Fruit fly (Drosophila melanogaster) whole organism, embryonic: ENCODE measurements around the gene VhaM9.7-b.
A peak's percentile ranks its signal among the peaks of the same experiment; 100 is the strongest.

ENCODE experiments used
- Antp ChIP-seq: fragments of 200-800 bp; sonication (Bioruptor generic); optimal IDR thresholded peaks from 3 replicates; lab custom pipeline; 2016; ENCODE audit warnings: missing biosample characterization, missing genetic modification characterization
- BEAF-32 ChIP-seq: fragments of 200-800 bp; sonication (Bioruptor generic); optimal IDR thresholded peaks from 3 replicates; lab custom pipeline; 2017; ENCODE audit warnings: missing biosample characterization, missing genetic modification characterization, mild to moderate bottlenecking, moderate library complexity, missing genetic modification reagents
- CG1024 ChIP-seq: fragments of 200-800 bp; sonication (Bioruptor generic); IDR thresholded peaks from 2 replicates; pipeline ENCODE4 v1.3.6; 2022; ENCODE audit warnings: missing biosample characterization, missing genetic modification characterization
- CG11398 ChIP-seq: fragments of 200-800 bp; sonication (Bioruptor generic); optimal IDR thresholded peaks from 2 replicates; lab custom pipeline; 2016; ENCODE audit warnings: missing biosample characterization, missing genetic modification characterization
- CG12391 ChIP-seq: fragments of 200-800 bp; sonication (Bioruptor generic); optimal IDR thresholded peaks from 3 replicates; lab custom pipeline; 2018; ENCODE audit warnings: missing biosample characterization, mild to moderate bottlenecking, missing genetic modification characterization, moderate library complexity
- CG13424 ChIP-seq: fragments of 200-800 bp; sonication (Bioruptor generic); optimal IDR thresholded peaks from 2 replicates; lab custom pipeline; 2019; ENCODE audit warnings: missing biosample characterization, mild to moderate bottlenecking, missing genetic modification characterization, moderate library complexity
- CG1602 ChIP-seq: fragments of 200-800 bp; sonication (Bioruptor generic); optimal IDR thresholded peaks from 3 replicates; lab custom pipeline; 2016; ENCODE audit warnings: missing biosample characterization, missing genetic modification characterization
- CG1603 ChIP-seq: fragments of 200-800 bp; sonication (Bioruptor generic); optimal IDR thresholded peaks from 2 replicates; lab custom pipeline; 2019; ENCODE audit warnings: missing biosample characterization, mild to moderate bottlenecking, missing genetic modification characterization, moderate library complexity
- CG17359 ChIP-seq: fragments of 200-800 bp; sonication (Bioruptor generic); optimal IDR thresholded peaks from 3 replicates; lab custom pipeline; 2018; ENCODE audit warnings: missing biosample characterization, mild to moderate bottlenecking, missing genetic modification characterization, moderate library complexity
- CG1832 ChIP-seq: fragments of 200-800 bp; sonication (Bioruptor generic); optimal IDR thresholded peaks from 2 replicates; lab custom pipeline; 2017; ENCODE audit warnings: missing biosample characterization, mild to moderate bottlenecking, missing genetic modification characterization, inconsistent platforms
- CG18619 ChIP-seq: fragments of 200-800 bp; sonication (Bioruptor generic); optimal IDR thresholded peaks from 3 replicates; lab custom pipeline; 2017; ENCODE audit warnings: missing biosample characterization, mild to moderate bottlenecking, missing genetic modification characterization
- CG30431 ChIP-seq: fragments of 200-800 bp; sonication (Bioruptor generic); optimal IDR thresholded peaks from 2 replicates; lab custom pipeline; 2017; ENCODE audit warnings: missing biosample characterization, missing genetic modification characterization
- CG34376 ChIP-seq: fragments of 200-800 bp; sonication (Bioruptor generic); optimal IDR thresholded peaks from 2 replicates; lab custom pipeline; 2018; ENCODE audit warnings: missing biosample characterization, mild to moderate bottlenecking, missing genetic modification characterization
- CG4820 ChIP-seq: fragments of 200-800 bp; sonication (Bioruptor generic); optimal IDR thresholded peaks from 3 replicates; lab custom pipeline; 2016; ENCODE audit warnings: missing biosample characterization, missing genetic modification characterization
- CG6254 ChIP-seq: fragments of 200-800 bp; sonication (Bioruptor generic); optimal IDR thresholded peaks from 3 replicates; lab custom pipeline; 2017; ENCODE audit warnings: mild to moderate bottlenecking, missing biosample characterization, missing genetic modification reagents, missing genetic modification characterization
- CG6813 ChIP-seq: fragments of 200-800 bp; sonication (Bioruptor generic); optimal IDR thresholded peaks from 2 replicates; lab custom pipeline; 2017; ENCODE audit warnings: missing biosample characterization, missing genetic modification characterization, mild to moderate bottlenecking, moderate library complexity, missing genetic modification reagents
- CG7963 ChIP-seq: fragments of 200-800 bp; sonication (Bioruptor generic); IDR thresholded peaks from 3 replicates; pipeline ENCODE4 v1.3.6; 2022; ENCODE audit warnings: missing biosample characterization, missing genetic modification characterization; ENCODE audit not compliant: partially characterized antibody
- CG8089 ChIP-seq: fragments of 200-800 bp; sonication (Bioruptor generic); optimal IDR thresholded peaks from 3 replicates; lab custom pipeline; 2016; ENCODE audit warnings: missing biosample characterization, missing genetic modification characterization
- CG9817 ChIP-seq: fragments of 200-800 bp; sonication (Bioruptor generic); optimal IDR thresholded peaks from 2 replicates; lab custom pipeline; 2018; ENCODE audit warnings: missing biosample characterization, mild to moderate bottlenecking, missing genetic modification characterization, moderate library complexity
- Dfd ChIP-seq, 2 experiments: fragments of >200 bp; optimal IDR thresholded peaks; 2 replicates each; lab custom pipeline; 2017; ENCODE audit warnings: missing biosample characterization in 2 of 2, missing genetic modification characterization in 2 of 2
- Fer1 ChIP-seq: fragments of 200-800 bp; sonication (Bioruptor generic); optimal IDR thresholded peaks from 2 replicates; lab custom pipeline; 2017; ENCODE audit warnings: missing biosample characterization, mild to moderate bottlenecking, missing genetic modification characterization
- HLH4C ChIP-seq: fragments of 200-800 bp; sonication (Bioruptor generic); IDR thresholded peaks from 3 replicates; pipeline ENCODE4 v1.3.6; 2022; ENCODE audit warnings: missing biosample characterization, missing genetic modification characterization; ENCODE audit not compliant: partially characterized antibody
- Hand ChIP-seq: fragments of 200-800 bp; sonication (Bioruptor generic); optimal IDR thresholded peaks from 2 replicates; lab custom pipeline; 2017; ENCODE audit warnings: mild to moderate bottlenecking, missing biosample characterization, missing genetic modification reagents, missing genetic modification characterization
- Hey ChIP-seq: fragments of 200-800 bp; sonication (Bioruptor generic); optimal IDR thresholded peaks from 3 replicates; lab custom pipeline; 2018; ENCODE audit warnings: missing biosample characterization, mild to moderate bottlenecking, missing genetic modification characterization
- Poxn ChIP-seq: fragments of 200-800 bp; sonication (Bioruptor generic); IDR thresholded peaks from 2 replicates; pipeline ENCODE4 v1.3.6; 2022; ENCODE audit warnings: missing biosample characterization, missing genetic modification characterization
- bcd ChIP-seq: fragments of 200-800 bp; sonication (Bioruptor generic); optimal IDR thresholded peaks from 2 replicates; lab custom pipeline; 2017; ENCODE audit warnings: missing biosample characterization, mild to moderate bottlenecking, missing genetic modification characterization
- caup ChIP-seq: fragments of 200-800 bp; sonication (Bioruptor generic); optimal IDR thresholded peaks from 3 replicates; lab custom pipeline; 2017; ENCODE audit warnings: missing biosample characterization, mild to moderate bottlenecking, missing genetic modification characterization, moderate library complexity; ENCODE audit not compliant: severe bottlenecking
- chinmo ChIP-seq: fragments of 200-800 bp; sonication (Bioruptor generic); IDR thresholded peaks from 4 replicates; pipeline ENCODE4 v1.3.6; 2022; ENCODE audit warnings: missing biosample characterization, missing genetic modification characterization; ENCODE audit not compliant: partially characterized antibody
- crp ChIP-seq, 2 experiments: fragments of 200-800 bp; sonication (Bioruptor generic); optimal IDR thresholded peaks; 2 replicates in 1 of 2; 3 replicates in 1 of 2; lab custom pipeline; 2017; ENCODE audit warnings: missing biosample characterization in 2 of 2, missing genetic modification characterization in 2 of 2, mild to moderate bottlenecking in 1 of 2, moderate library complexity in 1 of 2
- dmrt11E ChIP-seq: fragments of 200-800 bp; sonication (Bioruptor generic); optimal IDR thresholded peaks from 3 replicates; lab custom pipeline; 2018; ENCODE audit warnings: missing biosample characterization, mild to moderate bottlenecking, missing genetic modification characterization, moderate library complexity
- dpn ChIP-seq, 2 experiments: fragments of 200-800 bp; sonication (Bioruptor generic); optimal IDR thresholded peaks; 3 replicates each; lab custom pipeline; 2016; ENCODE audit warnings: missing biosample characterization in 2 of 2, missing genetic modification characterization in 2 of 2
- fd102C ChIP-seq: fragments of 200-800 bp; sonication (Bioruptor generic); optimal IDR thresholded peaks from 2 replicates; lab custom pipeline; 2018; ENCODE audit warnings: missing biosample characterization, mild to moderate bottlenecking, missing genetic modification characterization, moderate library complexity
- fd3F ChIP-seq: fragments of 200-800 bp; sonication (Bioruptor generic); optimal IDR thresholded peaks from 2 replicates; lab custom pipeline; 2018; ENCODE audit warnings: missing biosample characterization, mild to moderate bottlenecking, missing genetic modification characterization, moderate library complexity
- fd96Cb ChIP-seq: fragments of 200-800 bp; sonication (Bioruptor generic); optimal IDR thresholded peaks from 2 replicates; lab custom pipeline; 2018; ENCODE audit warnings: missing biosample characterization, mild to moderate bottlenecking, missing genetic modification characterization, moderate library complexity
- gfzf ChIP-seq: fragments of 200-800 bp; sonication (Bioruptor generic); optimal IDR thresholded peaks from 2 replicates; lab custom pipeline; 2016; ENCODE audit warnings: missing biosample characterization, mild to moderate bottlenecking, missing genetic modification characterization, moderate library complexity
- grn ChIP-seq: fragments of 200-800 bp; sonication (Bioruptor generic); optimal IDR thresholded peaks from 3 replicates; lab custom pipeline; 2017; ENCODE audit warnings: missing biosample characterization, missing genetic modification characterization
- lab ChIP-seq: fragments of 200-800 bp; sonication (Bioruptor generic); optimal IDR thresholded peaks from 3 replicates; lab custom pipeline; 2017; ENCODE audit warnings: missing biosample characterization, missing genetic modification characterization, mild to moderate bottlenecking, moderate library complexity, missing genetic modification reagents
- org-1 ChIP-seq: fragments of 200-800 bp; sonication (Bioruptor generic); optimal IDR thresholded peaks from 2 replicates; lab custom pipeline; 2017; ENCODE audit warnings: missing biosample characterization, missing genetic modification characterization
- psq ChIP-seq: fragments of 200-800 bp; sonication (Bioruptor generic); optimal IDR thresholded peaks from 2 replicates; lab custom pipeline; 2017; ENCODE audit warnings: missing biosample characterization, missing genetic modification characterization
- repo ChIP-seq: fragments of 200-800 bp; sonication (Bioruptor generic); optimal IDR thresholded peaks from 2 replicates; lab custom pipeline; 2016; ENCODE audit warnings: missing biosample characterization, missing genetic modification characterization
- sd ChIP-seq: fragments of 200-800 bp; sonication (Bioruptor generic); optimal IDR thresholded peaks from 3 replicates; lab custom pipeline; 2018; ENCODE audit warnings: missing biosample characterization, mild to moderate bottlenecking, missing genetic modification characterization, moderate library complexity
- sens ChIP-seq: fragments of 200-800 bp; sonication (Bioruptor generic); peaks from one replicate; lab custom pipeline; 2016; ENCODE audit warnings: missing biosample characterization, missing genetic modification characterization
- sisA ChIP-seq: fragments of 200-800 bp; sonication (Bioruptor generic); IDR thresholded peaks from 2 replicates; pipeline ENCODE4 v1.3.6; 2022; ENCODE audit warnings: missing biosample characterization, missing genetic modification characterization
- tll ChIP-seq, 2 experiments: fragments of 200-800 bp in 1 of 2; fragments of >200 bp in 1 of 2; sonication (Bioruptor generic) in 1 of 2; optimal IDR thresholded peaks; 2 replicates each; lab custom pipeline; 2017 to 2019; ENCODE audit warnings: missing biosample characterization in 2 of 2, missing genetic modification characterization in 2 of 2, mild to moderate bottlenecking in 1 of 2, moderate library complexity in 1 of 2
- unpg ChIP-seq: fragments of 200-800 bp; sonication (Bioruptor generic); optimal IDR thresholded peaks from 3 replicates; lab custom pipeline; 2018; ENCODE audit warnings: missing biosample characterization, mild to moderate bottlenecking, missing genetic modification characterization, moderate library complexity
- zen ChIP-seq: fragments of 200-800 bp; sonication (Bioruptor generic); optimal IDR thresholded peaks from 3 replicates; lab custom pipeline; 2018; ENCODE audit warnings: missing biosample characterization, mild to moderate bottlenecking, missing genetic modification characterization, moderate library complexity
- zen2 ChIP-seq: fragments of 200-800 bp; sonication (Bioruptor generic); IDR thresholded peaks from 3 replicates; pipeline ENCODE4 v1.3.6; 2022; ENCODE audit warnings: missing biosample characterization, missing genetic modification characterization; ENCODE audit not compliant: partially characterized antibody

The VhaM9.7-b gene

dm6 chr3L:21496865-21497634, 42.6 kb upstream of the VhaM9.7-b start, which contains the start of gene Hr78 (continued):
- TF ChIP-seq CG11398 (GFP tag; lab: Kevin White, UChicago) (no peak), CG12391 (peak; percentile 88), sd (tag; lab: Kevin White, UChicago) (peak; percentile 83), gfzf (peak; percentile 88), lab (peak; percentile 91), CG6813 (GFP tag; lab: Kevin White, UChicago) (peak; percentile 85), CG1024 (GFP tag; lab: Robert Waterston, UW) (peak; percentile 38; the same call in 1 of the 2 replicates), zen (tag; lab: Kevin White, UChicago) (peak; percentile 65), fd96Cb (tag; lab: Kevin White, UChicago) (peak; percentile 64), CG1602 (GFP tag; lab: Kevin White, UChicago) (peak; percentile 56), CG7963 (GFP tag; lab: Robert Waterston, UW) (no peak), chinmo (GFP tag; lab: Robert Waterston, UW) (no peak), dmrt11E (tag; lab: Kevin White, UChicago) (peak; percentile 73), grn (GFP tag; lab: Kevin White, UChicago) (no peak), crp (GFP tag; optimal IDR thresholded peaks at IDR 0.05; lab: Kevin White, UChicago) (peak in 1 of 2 experiments; percentile 4), org-1 (GFP tag; lab: Kevin White, UChicago) (peak; percentile 64), CG13424 (tag; lab: Kevin White, UChicago) (peak; percentile 86), fd102C (no peak), Poxn (GFP tag; lab: Robert Waterston, UW) (no peak), CG18619 (GFP tag; lab: Kevin White, UChicago) (peak; percentile 74), sens (GFP tag; lab: Kevin White, UChicago) (peak; percentile 88), HLH4C (GFP tag; lab: Robert Waterston, UW) (no peak), caup (GFP tag; lab: Kevin White, UChicago) (peak; percentile 86), CG34376 (GFP tag; lab: Kevin White, UChicago) (peak; percentile 15), CG1603 (tag; lab: Kevin White, UChicago) (peak; percentile 41), repo (no peak), fd3F (GFP tag; lab: Kevin White, UChicago) (peak; percentile 70), Hey (tag; lab: Kevin White, UChicago) (no peak), psq (peak; percentile 32), Antp (GFP tag; lab: Kevin White, UChicago) (no peak), unpg (GFP tag; lab: Kevin White, UChicago) (peak; percentile 86), CG9817 (peak; percentile 73), CG8089 (no peak), CG30431 (GFP tag; lab: Kevin White, UChicago) (peak; percentile 63), sisA (GFP tag; lab: Robert Waterston, UW) (peak; percentile 31; the same call in 1 of the 2 replicates), CG1832 (GFP tag; lab: Kevin White, UChicago) (no peak), Dfd (GFP tag; optimal IDR thresholded peaks at IDR 0.05; lab: Kevin White, UChicago) (no peak), Fer1 (GFP tag; lab: Kevin White, UChicago) (peak; percentile 90), BEAF-32 (GFP tag; lab: Kevin White, UChicago) (peak; percentile 29), dpn (GFP tag; optimal IDR thresholded peaks at IDR 0.05; lab: Kevin White, UChicago) (peak in 1 of 2 experiments; percentile 71), CG4820 (GFP tag; lab: Kevin White, UChicago) (peak; percentile 41), CG6254 (GFP tag; lab: Kevin White, UChicago) (peak; percentile 72), zen2 (GFP tag; lab: Robert Waterston, UW) (no peak), bcd (GFP tag; lab: Kevin White, UChicago) (peak; percentile 74), tll (GFP tag; optimal IDR thresholded peaks at IDR 0.05; lab: Kevin White, UChicago) (no peak), CG17359 (tag; lab: Kevin White, UChicago) (peak; percentile 82), Hand (peak; percentile 86)
